Worm (Caenorhabditis elegans): ENCODE data around the gene sel-5.

DNA sequence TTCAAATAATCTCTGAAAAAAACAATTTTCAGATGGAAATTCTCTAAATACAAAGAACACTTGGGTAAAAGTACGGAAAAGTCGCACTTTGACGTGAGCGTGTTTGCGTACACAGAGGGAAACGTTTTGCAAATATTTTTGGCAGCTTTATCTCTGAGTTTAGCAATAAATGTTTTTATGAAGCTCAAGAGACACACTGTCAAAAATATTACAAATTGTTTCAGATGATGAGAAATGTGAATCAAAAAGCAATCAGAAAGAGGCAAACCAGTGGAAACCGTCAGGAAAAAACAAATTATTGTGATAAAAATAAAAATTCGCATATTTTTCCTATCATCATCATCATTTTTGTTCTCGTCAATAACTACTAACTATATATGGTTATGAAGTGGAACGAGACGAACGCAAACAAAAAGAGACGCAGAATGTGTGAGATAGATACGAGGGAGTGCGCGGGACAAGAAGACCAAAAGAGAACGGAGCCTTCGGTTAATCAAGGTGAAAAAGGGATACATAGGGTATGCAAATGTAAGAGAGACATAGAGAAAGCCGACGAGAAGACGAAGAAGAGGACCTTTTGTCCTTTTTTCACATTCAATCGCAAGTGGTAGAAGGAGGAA lies 34.2 kb upstream of the sel-5 start, which contains the start of gene sel-2:
- TF ChIP-seq aly-2 (tag; optimal IDR thresholded peaks at IDR 0.05) (no peak), jun-1 (tag; optimal IDR thresholded peaks at IDR 0.05) (no peak), mep-1 (tag; optimal IDR thresholded peaks at IDR 0.05) (peak; percentile 62)
